Worm (Caenorhabditis elegans) whole organism, young adult: ENCODE measurements around the gene dhgd-1.

ENCODE experiments used
- B0019.2 ChIP-seq: fragments of 200-800 bp; sonication (Bioruptor generic); conservative IDR thresholded peaks from 2 replicates; pipeline ENCODE4 v1.3.6; 2022; ENCODE audit warnings: missing genetic modification reagents, missing genetic modification characterization, missing compliant biosample characterization
- B0336.3 ChIP-seq: fragments of 200-800 bp; sonication (Bioruptor generic); IDR thresholded peaks from 2 replicates; pipeline ENCODE4 v1.3.6; 2022; ENCODE audit warnings: missing genetic modification characterization, missing compliant biosample characterization
- T07F8.4 ChIP-seq: sonication (generic microtip); optimal IDR thresholded peaks from 2 replicates; lab custom pipeline; 2016; ENCODE audit warnings: mild to moderate bottlenecking, missing genetic modification characterization, moderate library complexity, missing compliant biosample characterization
- T26A5.8 ChIP-seq: sonication (generic microtip); optimal IDR thresholded peaks from 2 replicates; lab custom pipeline; 2016; ENCODE audit warnings: missing genetic modification characterization, missing compliant biosample characterization
- Y95B8A.8 ChIP-seq: fragments of 200-800 bp; sonication (Bioruptor generic); IDR thresholded peaks from 2 replicates; pipeline ENCODE4 v1.3.6; 2022; ENCODE audit warnings: missing genetic modification reagents, missing genetic modification characterization, missing compliant biosample characterization
- cebp-1 ChIP-seq, 2 experiments: fragments of 200-800 bp in 1 of 2; sonication (Bioruptor generic) in 1 of 2; sonication (generic microtip) in 1 of 2; IDR thresholded peaks in 1 of 2; optimal IDR thresholded peaks in 1 of 2; 2 replicates each; pipeline versions ENCODE4 v1.3.6 to Lab custom; 2017 to 2022; ENCODE audit warnings: missing compliant biosample characterization in 2 of 2, missing genetic modification characterization in 2 of 2, mild to moderate bottlenecking in 1 of 2, missing genetic modification reagents in 1 of 2, moderate library complexity in 1 of 2
- ceh-27 ChIP-seq: fragments of 200-800 bp; sonication (Bioruptor generic); optimal IDR thresholded peaks from 2 replicates; lab custom pipeline; 2018; ENCODE audit warnings: mild to moderate bottlenecking, missing genetic modification characterization, moderate library complexity, missing compliant biosample characterization
- ceh-79 ChIP-seq: sonication (generic microtip); optimal IDR thresholded peaks from 2 replicates; lab custom pipeline; 2017; ENCODE audit warnings: mild to moderate bottlenecking, missing genetic modification characterization, missing compliant biosample characterization
- dox-1 ChIP-seq: fragments of 200-800 bp; sonication (Bioruptor generic); IDR thresholded peaks from 2 replicates; pipeline ENCODE4 v1.3.6; 2022; ENCODE audit warnings: missing genetic modification reagents, missing genetic modification characterization, missing compliant biosample characterization
- efl-1 ChIP-seq: fragments of 150-350 bp; optimal IDR thresholded peaks from 2 replicates; lab custom pipeline; 2014; ENCODE audit warnings: missing biosample characterization, missing genetic modification reagents, missing genetic modification characterization
- egl-44 ChIP-seq: fragments of 200-800 bp; sonication (Bioruptor generic); IDR thresholded peaks from 2 replicates; pipeline ENCODE4 v1.3.6; 2022; ENCODE audit warnings: missing genetic modification reagents, missing genetic modification characterization, missing compliant biosample characterization
- egrh-3 ChIP-seq: fragments of 200-800 bp; sonication (Bioruptor generic); IDR thresholded peaks from 2 replicates; pipeline ENCODE4 v1.3.6; 2022; ENCODE audit warnings: missing genetic modification reagents, missing genetic modification characterization, missing compliant biosample characterization
- ets-4 ChIP-seq: fragments of 200-800 bp; sonication (Bioruptor generic); optimal IDR thresholded peaks from 2 replicates; lab custom pipeline; 2018; ENCODE audit warnings: mild to moderate bottlenecking, missing genetic modification characterization, missing compliant biosample characterization
- gei-17 ChIP-seq: fragments of 200-800 bp; sonication (Bioruptor generic); optimal IDR thresholded peaks from 2 replicates; lab custom pipeline; 2018; ENCODE audit warnings: mild to moderate bottlenecking, missing genetic modification characterization, missing compliant biosample characterization
- hmg-1.2 ChIP-seq: fragments of 200-800 bp; sonication (Bioruptor generic); IDR thresholded peaks from 2 replicates; pipeline ENCODE4 v1.3.6; 2022; ENCODE audit warnings: missing genetic modification reagents, missing genetic modification characterization, missing compliant biosample characterization
- hmg-20 ChIP-seq: fragments of 200-800 bp; sonication (Bioruptor generic); IDR thresholded peaks from 2 replicates; pipeline ENCODE4 v1.3.6; 2022; ENCODE audit warnings: missing genetic modification reagents, missing genetic modification characterization, missing compliant biosample characterization
- let-526 ChIP-seq: fragments of 200-800 bp; sonication (Bioruptor generic); IDR thresholded peaks from 2 replicates; pipeline ENCODE4 v1.3.6; 2022; ENCODE audit warnings: missing genetic modification reagents, missing genetic modification characterization, missing compliant biosample characterization
- lin-40 ChIP-seq: sonication (generic microtip); optimal IDR thresholded peaks from 2 replicates; lab custom pipeline; 2016; ENCODE audit warnings: missing genetic modification characterization, mild to moderate bottlenecking, missing compliant biosample characterization, missing genotype, missing genetic modification reagents
- lsl-1 ChIP-seq: fragments of 200-800 bp; sonication (Bioruptor generic); optimal IDR thresholded peaks from 2 replicates; lab custom pipeline; 2018; ENCODE audit warnings: mild to moderate bottlenecking, missing genetic modification characterization, moderate library complexity, missing compliant biosample characterization
- madf-6 ChIP-seq: fragments of 200-800 bp; sonication (Bioruptor generic); IDR thresholded peaks from 2 replicates; pipeline ENCODE4 v1.3.6; 2022; ENCODE audit warnings: missing genetic modification reagents, missing genetic modification characterization, missing compliant biosample characterization
- mel-28 ChIP-seq: sonication (generic microtip); optimal IDR thresholded peaks from 2 replicates; lab custom pipeline; 2016; ENCODE audit warnings: borderline replicate concordance, mild to moderate bottlenecking, missing genetic modification characterization, missing compliant biosample characterization
- nfya-2 ChIP-seq: fragments of 200-800 bp; sonication (Bioruptor generic); IDR thresholded peaks from 2 replicates; pipeline ENCODE4 v1.3.6; 2022; ENCODE audit warnings: missing genetic modification reagents, missing genetic modification characterization, missing compliant biosample characterization
- nhr-179 ChIP-seq: sonication (generic microtip); optimal IDR thresholded peaks from 2 replicates; lab custom pipeline; 2016; ENCODE audit warnings: mild to moderate bottlenecking, missing genetic modification characterization, missing compliant biosample characterization
- nhr-80 ChIP-seq: sonication (generic microtip); optimal IDR thresholded peaks from 2 replicates; lab custom pipeline; 2016; ENCODE audit warnings: missing genetic modification characterization, missing compliant biosample characterization
- repo-1 ChIP-seq: sonication (generic microtip); optimal IDR thresholded peaks from 2 replicates; lab custom pipeline; 2017; ENCODE audit warnings: mild to moderate bottlenecking, missing genetic modification characterization, missing compliant biosample characterization
- snpc-1.3 ChIP-seq: sonication (generic microtip); optimal IDR thresholded peaks from 2 replicates; lab custom pipeline; 2017; ENCODE audit warnings: missing genetic modification characterization, mild to moderate bottlenecking, missing compliant biosample characterization, antibody characterized with exemption, moderate library complexity, missing genotype, missing genetic modification reagents; ENCODE audit not compliant: insufficient read depth
- somi-1 ChIP-seq: fragments of 200-800 bp; sonication (Bioruptor generic); optimal IDR thresholded peaks from 2 replicates; lab custom pipeline; 2018; ENCODE audit warnings: mild to moderate bottlenecking, missing genetic modification characterization, missing compliant biosample characterization
- unc-62 ChIP-seq: fragments of 150-350 bp; optimal IDR thresholded peaks from 2 replicates; lab custom pipeline; 2014; ENCODE audit warnings: missing biosample characterization, missing genetic modification reagents, missing genetic modification characterization
- ztf-28 ChIP-seq: fragments of 200-800 bp; sonication (Bioruptor generic); IDR thresholded peaks from 2 replicates; pipeline ENCODE4 v1.3.6; 2022; ENCODE audit warnings: missing genetic modification reagents, missing genetic modification characterization, missing compliant biosample characterization
- ztf-6 ChIP-seq: fragments of 200-800 bp; sonication (Bioruptor generic); IDR thresholded peaks from 2 replicates; pipeline ENCODE4 v1.3.6; 2022; ENCODE audit warnings: missing genetic modification reagents, missing genetic modification characterization, missing compliant biosample characterization

Gene dhgd-1

ce11 chrII:11503761-11504160 lies 48.1 kb downstream of the dhgd-1 start:
- no peak for TF ChIP-seq nfya-2 (GFP tag; lab: Robert Waterston, UW)
- no peak for TF ChIP-seq ztf-28 (GFP tag; lab: Robert Waterston, UW)
- TF ChIP-seq let-526 (GFP tag; lab: Robert Waterston, UW), result 0 out of 2 replicates have a peak, but pooled peaks have one; percentile 21

ce11 chrII:11501956-11502355 lies 49.9 kb downstream of the dhgd-1 start:
- TF ChIP-seq mel-28 (tag; lab: Kevin White, UChicago) (no peak), nhr-80 (tag; lab: Kevin White, UChicago) (no peak), T07F8.4 (no peak), nfya-2 (GFP tag; lab: Robert Waterston, UW) (no peak), ztf-6 (GFP tag; lab: Robert Waterston, UW) (no peak), B0336.3 (no peak), ceh-79 (tag; lab: Kevin White, UChicago) (no peak), ceh-27 (no peak), T26A5.8 (tag; lab: Kevin White, UChicago) (no peak), B0019.2 (GFP tag; lab: Robert Waterston, UW) (no peak), snpc-1.3 (tag; lab: Kevin White, UChicago) (no peak), cebp-1 (GFP tag; IDR thresholded peaks at IDR 0.05; lab: Robert Waterston, UW) (no peak), cebp-1 (tag; optimal IDR thresholded peaks at IDR 0.05; lab: Kevin White, UChicago) (no peak), lin-40 (tag; lab: Kevin White, UChicago) (no peak)
- TF ChIP-seq, all 124 proteins: peak for 0

ce11 chrII:11500198-11500597 lies 51.7 kb downstream of the dhgd-1 start, which contains the start of gene B0334.20:
Gene B0334.20 (minus strand): TSS chrII:11500459.
- TF ChIP-seq lsl-1 (GFP tag; lab: Kevin White, UChicago) (peak; percentile 5), nhr-80 (tag; lab: Kevin White, UChicago) (peak; percentile 9), nhr-179 (no peak)

- no peak for TF ChIP-seq unc-62
- TF ChIP-seq ztf-28 (GFP tag; lab: Robert Waterston, UW), result no peak
- TF ChIP-seq gei-17, result no peak
- no peak for TF ChIP-seq ets-4 (GFP tag; lab: Kevin White, UChicago)
- no peak for TF ChIP-seq egl-44 (GFP tag; lab: Robert Waterston, UW)
- TF ChIP-seq dox-1 (GFP tag; lab: Robert Waterston, UW), result no peak
- no peak for TF ChIP-seq nhr-80 (tag; lab: Kevin White, UChicago)
- no peak for TF ChIP-seq hmg-20 (GFP tag; lab: Robert Waterston, UW)
- no peak for TF ChIP-seq let-526 (GFP tag; lab: Robert Waterston, UW)
- no peak for TF ChIP-seq somi-1 (GFP tag; lab: Kevin White, UChicago)
- TF ChIP-seq Y95B8A.8 (GFP tag; lab: Robert Waterston, UW), result no peak
Measured at ce11 chrII:11497365-11497764, 54.5 kb downstream of the dhgd-1 start, which contains the start of gene B0334.5. Gene B0334.5 (plus strand): TSS chrII:11497665.

DNA sequence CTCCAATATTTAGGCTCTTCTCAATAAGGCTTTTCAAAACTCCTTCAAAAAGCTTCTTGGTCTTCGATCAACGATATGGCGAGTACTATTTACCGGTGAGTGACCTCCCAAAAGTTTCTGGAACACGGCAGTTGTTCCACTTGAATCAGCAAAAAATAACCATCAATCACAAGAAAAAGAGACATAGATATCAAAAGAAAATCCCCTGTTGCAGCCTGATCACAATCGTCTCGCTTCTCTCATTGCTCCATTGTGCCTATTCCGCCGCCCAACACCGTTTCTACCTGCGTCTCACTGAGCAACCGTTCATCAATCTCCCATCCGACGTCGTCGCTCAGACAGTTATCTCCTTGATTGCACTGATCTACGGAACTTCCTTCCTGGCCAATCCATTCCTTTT lies 55.1 kb downstream of the dhgd-1 start, which contains the start of gene emc-5:
Gene emc-5, plus strand, starts transcription at position 14 of the 400 bp plus-strand sequence.
- TF ChIP-seq repo-1 (tag; lab: Kevin White, UChicago) (peak; percentile 9), dox-1 (GFP tag; lab: Robert Waterston, UW) (0 out of 2 replicates have a peak, but pooled peaks have one; percentile 5), hmg-1.2 (GFP tag; lab: Robert Waterston, UW) (peak; percentile 22; the same call in 1 of the 2 replicates), efl-1 (no peak), madf-6 (peak; percentile 36; the same call in 1 of the 2 replicates), somi-1 (GFP tag; lab: Kevin White, UChicago) (peak; percentile 10), egrh-3 (no peak)
